Worm (Caenorhabditis elegans) whole organism, young adult: ENCODE results near the gene C15C8.7.
A peak's percentile ranks its signal among the peaks of the same experiment; 100 is the strongest.

ENCODE experiments used
- C06A6.2 ChIP-seq: fragments of 200-800 bp; sonication (Bioruptor generic); conservative IDR thresholded peaks from 2 replicates; pipeline ENCODE4 v1.3.6; 2022; ENCODE audit warnings: missing genetic modification characterization, missing compliant biosample characterization
- C17E4.6 ChIP-seq: fragments of 200-800 bp; sonication (Bioruptor generic); IDR thresholded peaks from 2 replicates; pipeline ENCODE4 v1.3.6; 2022; ENCODE audit warnings: missing genetic modification reagents, missing genetic modification characterization, missing compliant biosample characterization
- D2030.7 ChIP-seq: fragments of 200-800 bp; sonication (Bioruptor generic); IDR thresholded peaks from 2 replicates; pipeline ENCODE4 v1.3.6; 2022; ENCODE audit warnings: missing genetic modification reagents, missing genetic modification characterization, missing compliant biosample characterization
- F23B12.7 ChIP-seq: sonication (generic microtip); optimal IDR thresholded peaks from 2 replicates; lab custom pipeline; 2017; ENCODE audit warnings: missing genetic modification characterization, mild to moderate bottlenecking, missing compliant biosample characterization, antibody characterized with exemption, moderate library complexity; ENCODE audit not compliant: insufficient read depth
- F33H1.4 ChIP-seq: fragments of 200-800 bp; sonication (Bioruptor generic); IDR thresholded peaks from 2 replicates; pipeline ENCODE4 v1.3.6; 2022; ENCODE audit warnings: missing genetic modification reagents, missing genetic modification characterization, missing compliant biosample characterization
- F39B2.1 ChIP-seq: fragments of 200-800 bp; sonication (Bioruptor generic); IDR thresholded peaks from 2 replicates; pipeline ENCODE4 v1.3.6; 2022; ENCODE audit warnings: missing genetic modification reagents, missing genetic modification characterization, missing compliant biosample characterization
- F52B5.7 ChIP-seq: sonication (generic microtip); optimal IDR thresholded peaks from 2 replicates; lab custom pipeline; 2016; ENCODE audit warnings: mild to moderate bottlenecking, missing genetic modification characterization, missing compliant biosample characterization
- F57A8.1 ChIP-seq: fragments of 200-800 bp; sonication (Bioruptor generic); optimal IDR thresholded peaks from 2 replicates; lab custom pipeline; 2018; ENCODE audit warnings: mild to moderate bottlenecking, missing genetic modification characterization, moderate library complexity, missing compliant biosample characterization
- T26A5.8 ChIP-seq: sonication (generic microtip); optimal IDR thresholded peaks from 2 replicates; lab custom pipeline; 2016; ENCODE audit warnings: missing genetic modification characterization, missing compliant biosample characterization
- Y53G8AR.9 ChIP-seq: fragments of 200-800 bp; sonication (Bioruptor generic); conservative IDR thresholded peaks from 2 replicates; pipeline ENCODE4 v1.3.6; 2022; ENCODE audit warnings: missing genetic modification reagents, missing genetic modification characterization, missing compliant biosample characterization
- aptf-3 ChIP-seq: fragments of 200-800 bp; sonication (Bioruptor generic); IDR thresholded peaks from 2 replicates; pipeline ENCODE4 v1.3.6; 2022; ENCODE audit warnings: missing genetic modification characterization, missing compliant biosample characterization
- attf-3 ChIP-seq: fragments of 200-800 bp; sonication (Bioruptor generic); conservative IDR thresholded peaks from 2 replicates; pipeline ENCODE4 v1.3.6; 2022; ENCODE audit warnings: missing genetic modification reagents, missing genetic modification characterization, missing compliant biosample characterization
- ccch-3 ChIP-seq: fragments of 200-800 bp; sonication (Bioruptor generic); optimal IDR thresholded peaks from 2 replicates; lab custom pipeline; 2018; ENCODE audit warnings: mild to moderate bottlenecking, missing genetic modification characterization, missing compliant biosample characterization
- ceh-27 ChIP-seq: fragments of 200-800 bp; sonication (Bioruptor generic); optimal IDR thresholded peaks from 2 replicates; lab custom pipeline; 2018; ENCODE audit warnings: mild to moderate bottlenecking, missing genetic modification characterization, moderate library complexity, missing compliant biosample characterization
- ceh-91 ChIP-seq: fragments of 200-800 bp; sonication (Bioruptor generic); IDR thresholded peaks from 2 replicates; pipeline ENCODE4 v1.3.6; 2022; ENCODE audit warnings: missing genetic modification reagents, missing genetic modification characterization, missing compliant biosample characterization
- dox-1 ChIP-seq: fragments of 200-800 bp; sonication (Bioruptor generic); IDR thresholded peaks from 2 replicates; pipeline ENCODE4 v1.3.6; 2022; ENCODE audit warnings: missing genetic modification reagents, missing genetic modification characterization, missing compliant biosample characterization
- dpl-1 ChIP-seq: fragments of 150-350 bp; optimal IDR thresholded peaks from 2 replicates; lab custom pipeline; 2014; ENCODE audit warnings: missing biosample characterization, missing genetic modification reagents, missing genetic modification characterization
- efl-1 ChIP-seq: fragments of 150-350 bp; optimal IDR thresholded peaks from 2 replicates; lab custom pipeline; 2014; ENCODE audit warnings: missing biosample characterization, missing genetic modification reagents, missing genetic modification characterization
- egl-18 ChIP-seq: fragments of 200-800 bp; sonication (Bioruptor generic); IDR thresholded peaks from 2 replicates; pipeline ENCODE4 v1.3.6; 2022; ENCODE audit warnings: missing genetic modification reagents, missing genetic modification characterization, missing compliant biosample characterization
- ekl-4 ChIP-seq: fragments of 200-800 bp; sonication (Bioruptor generic); IDR thresholded peaks from 2 replicates; pipeline ENCODE4 v1.3.6; 2022; ENCODE audit warnings: missing genetic modification reagents, missing genetic modification characterization, missing compliant biosample characterization
- hmg-1.2 ChIP-seq: fragments of 200-800 bp; sonication (Bioruptor generic); IDR thresholded peaks from 2 replicates; pipeline ENCODE4 v1.3.6; 2022; ENCODE audit warnings: missing genetic modification reagents, missing genetic modification characterization, missing compliant biosample characterization
- lin-35 ChIP-seq, 3 experiments: fragments of 150-350 bp in 2 of 3; sonication (generic microtip) in 1 of 3; optimal IDR thresholded peaks; 2 replicates each; lab custom pipeline; 2014 to 2018; ENCODE audit warnings: missing biosample characterization in 3 of 3, missing genetic modification characterization in 3 of 3, missing genetic modification reagents in 3 of 3
- lsl-1 ChIP-seq: fragments of 200-800 bp; sonication (Bioruptor generic); optimal IDR thresholded peaks from 2 replicates; lab custom pipeline; 2018; ENCODE audit warnings: mild to moderate bottlenecking, missing genetic modification characterization, moderate library complexity, missing compliant biosample characterization
- lsy-27 ChIP-seq: sonication (generic microtip); optimal IDR thresholded peaks from 2 replicates; lab custom pipeline; 2017; ENCODE audit warnings: missing genetic modification characterization, mild to moderate bottlenecking, missing compliant biosample characterization, antibody characterized with exemption, missing genotype, borderline replicate concordance; ENCODE audit not compliant: insufficient read depth
- madf-10 ChIP-seq: sonication (generic microtip); optimal IDR thresholded peaks from 2 replicates; lab custom pipeline; 2016; ENCODE audit warnings: mild to moderate bottlenecking, missing genetic modification characterization, missing compliant biosample characterization
- madf-6 ChIP-seq: fragments of 200-800 bp; sonication (Bioruptor generic); IDR thresholded peaks from 2 replicates; pipeline ENCODE4 v1.3.6; 2022; ENCODE audit warnings: missing genetic modification reagents, missing genetic modification characterization, missing compliant biosample characterization
- madf-8 ChIP-seq: fragments of 200-800 bp; sonication (Bioruptor generic); conservative IDR thresholded peaks from 2 replicates; pipeline ENCODE4 v1.3.6; 2022; ENCODE audit warnings: missing genetic modification reagents, missing genetic modification characterization, missing compliant biosample characterization
- mcd-1 ChIP-seq: fragments of 200-800 bp; sonication (Bioruptor generic); IDR thresholded peaks from 2 replicates; pipeline ENCODE4 v1.3.6; 2022; ENCODE audit warnings: missing genetic modification reagents, missing genetic modification characterization, missing compliant biosample characterization
- nfya-2 ChIP-seq: fragments of 200-800 bp; sonication (Bioruptor generic); IDR thresholded peaks from 2 replicates; pipeline ENCODE4 v1.3.6; 2022; ENCODE audit warnings: missing genetic modification reagents, missing genetic modification characterization, missing compliant biosample characterization
- nhr-179 ChIP-seq: sonication (generic microtip); optimal IDR thresholded peaks from 2 replicates; lab custom pipeline; 2016; ENCODE audit warnings: mild to moderate bottlenecking, missing genetic modification characterization, missing compliant biosample characterization
- nhr-27 ChIP-seq: fragments of 200-800 bp; sonication (Bioruptor generic); optimal IDR thresholded peaks from 2 replicates; lab custom pipeline; 2018; ENCODE audit warnings: mild to moderate bottlenecking, missing genetic modification characterization, moderate library complexity, missing compliant biosample characterization
- nhr-80 ChIP-seq: sonication (generic microtip); optimal IDR thresholded peaks from 2 replicates; lab custom pipeline; 2016; ENCODE audit warnings: missing genetic modification characterization, missing compliant biosample characterization
- sea-2 ChIP-seq: fragments of 200-800 bp; sonication (Bioruptor generic); IDR thresholded peaks from 2 replicates; pipeline ENCODE4 v1.3.6; 2022; ENCODE audit warnings: missing genetic modification characterization, missing compliant biosample characterization
- snpc-1.3 ChIP-seq: sonication (generic microtip); optimal IDR thresholded peaks from 2 replicates; lab custom pipeline; 2017; ENCODE audit warnings: missing genetic modification characterization, mild to moderate bottlenecking, missing compliant biosample characterization, antibody characterized with exemption, moderate library complexity, missing genotype, missing genetic modification reagents; ENCODE audit not compliant: insufficient read depth
- snpc-3.4 ChIP-seq: sonication (generic microtip); optimal IDR thresholded peaks from 2 replicates; lab custom pipeline; 2017; ENCODE audit warnings: missing genetic modification characterization, mild to moderate bottlenecking, missing compliant biosample characterization, antibody characterized with exemption, moderate library complexity, missing genotype, missing genetic modification reagents
- somi-1 ChIP-seq: fragments of 200-800 bp; sonication (Bioruptor generic); optimal IDR thresholded peaks from 2 replicates; lab custom pipeline; 2018; ENCODE audit warnings: mild to moderate bottlenecking, missing genetic modification characterization, missing compliant biosample characterization
- unc-62 ChIP-seq: fragments of 150-350 bp; optimal IDR thresholded peaks from 2 replicates; lab custom pipeline; 2014; ENCODE audit warnings: missing biosample characterization, missing genetic modification reagents, missing genetic modification characterization
- xnd-1 ChIP-seq: sonication (generic microtip); optimal IDR thresholded peaks from 2 replicates; lab custom pipeline; 2016; ENCODE audit warnings: missing genotype, missing genetic modification reagents, missing genetic modification characterization, missing compliant biosample characterization

C15C8.7 gene

DNA sequence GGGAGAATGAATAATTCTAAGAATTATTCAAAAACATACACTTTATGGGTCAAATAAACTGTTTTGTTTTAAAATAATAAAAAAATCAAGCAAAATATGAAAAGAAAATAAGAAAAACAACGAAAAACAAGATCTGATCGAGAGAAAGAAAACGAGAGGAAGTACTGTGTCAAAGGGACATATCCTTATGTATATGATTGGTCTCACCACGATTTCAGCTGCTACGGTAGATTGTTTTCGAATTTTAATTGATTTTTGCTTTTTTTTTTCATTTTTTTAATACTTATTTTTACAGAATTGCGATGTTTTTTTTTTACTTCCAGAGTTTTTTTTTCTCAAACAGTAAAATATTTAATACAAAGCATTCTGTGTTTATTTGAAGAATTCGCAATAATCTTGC is 48.1 kb downstream of the C15C8.7 start:
- no peak for TF ChIP-seq nfya-2 (GFP tag; lab: Robert Waterston, UW)
- TF ChIP-seq ceh-91 (GFP tag; lab: Robert Waterston, UW) = peak; percentile 35; the same call in 1 of the 2 replicates
- TF ChIP-seq lin-35 (GFP tag; optimal IDR thresholded peaks at IDR 0.05; lab: Kevin White, UChicago) = no peak
- peak; percentile 87 for TF ChIP-seq madf-6 (GFP tag; lab: Robert Waterston, UW)
- no peak for TF ChIP-seq nhr-179 (tag; lab: Kevin White, UChicago)
- peak; percentile 0 for TF ChIP-seq snpc-3.4 (tag; lab: Kevin White, UChicago)
- TF ChIP-seq madf-8 = peak; percentile 63
- peak; percentile 93 for TF ChIP-seq lsl-1
- TF ChIP-seq aptf-3 (GFP tag; lab: Robert Waterston, UW) = no peak
- no peak for TF ChIP-seq Y53G8AR.9 (GFP tag; lab: Robert Waterston, UW)
- no peak for TF ChIP-seq madf-10 (tag; lab: Kevin White, UChicago)
- TF ChIP-seq T26A5.8 (tag; lab: Kevin White, UChicago) = no peak
- no peak for TF ChIP-seq C06A6.2 (GFP tag; lab: Robert Waterston, UW)
- TF ChIP-seq dpl-1 (GFP tag; lab: Kevin White, UChicago) = no peak
- TF ChIP-seq F33H1.4 (GFP tag; lab: Robert Waterston, UW) = peak; percentile 91
- TF ChIP-seq ccch-3 (GFP tag; lab: Kevin White, UChicago) = no peak
- peak; percentile 40; the same call in 1 of the 2 replicates for TF ChIP-seq dox-1 (GFP tag; lab: Robert Waterston, UW)
- no peak for TF ChIP-seq C17E4.6 (GFP tag; lab: Robert Waterston, UW)
- TF ChIP-seq nhr-27 (tag; lab: Kevin White, UChicago) = no peak
- TF ChIP-seq F39B2.1 = no peak
- no peak for TF ChIP-seq nhr-80 (tag; lab: Kevin White, UChicago)
- TF ChIP-seq egl-18 (GFP tag; lab: Robert Waterston, UW) = no peak
- TF ChIP-seq mcd-1 = no peak
- TF ChIP-seq D2030.7 = peak; percentile 70
- TF ChIP-seq hmg-1.2 (GFP tag; lab: Robert Waterston, UW) = no peak
- TF ChIP-seq xnd-1 = peak; percentile 75
- TF ChIP-seq lsy-27 (tag; lab: Kevin White, UChicago) = no peak
- no peak for TF ChIP-seq F52B5.7 (tag; lab: Kevin White, UChicago)
- TF ChIP-seq snpc-1.3 (tag; lab: Kevin White, UChicago) = peak; percentile 18
- TF ChIP-seq, all 124 proteins: peak for 10

DNA sequence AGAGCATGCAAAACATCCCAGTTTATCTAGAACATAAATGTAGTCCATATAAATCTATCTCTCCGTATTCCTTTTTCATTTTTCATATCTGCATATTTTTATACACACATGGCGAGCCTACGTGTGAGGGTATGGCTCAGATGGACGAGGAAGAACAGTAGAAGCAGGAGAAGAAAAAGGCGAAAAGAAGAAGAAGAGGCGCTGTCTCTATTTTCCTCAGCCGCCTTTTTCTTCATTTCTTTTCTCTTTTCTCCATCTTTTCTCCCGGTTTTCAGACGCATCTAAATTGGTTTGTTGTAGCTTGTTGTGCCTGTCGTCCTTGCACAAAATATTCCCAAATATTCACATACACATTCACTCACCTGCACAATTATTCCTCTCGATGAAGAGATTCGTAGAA is 48.9 kb downstream of the C15C8.7 start, which contains the start of gene K10C8.4:
K10C8.4 (plus strand) TSS at position 301 of the 400 bp plus-strand sequence.
- TF ChIP-seq F23B12.7 (tag; lab: Kevin White, UChicago) (no peak), attf-3 (GFP tag; lab: Robert Waterston, UW) (no peak), dpl-1 (GFP tag; lab: Kevin White, UChicago) (no peak), ccch-3 (GFP tag; lab: Kevin White, UChicago) (no peak), ekl-4 (GFP tag; lab: Robert Waterston, UW) (no peak), hmg-1.2 (GFP tag; lab: Robert Waterston, UW) (no peak), C06A6.2 (GFP tag; lab: Robert Waterston, UW) (no peak), F57A8.1 (no peak), somi-1 (GFP tag; lab: Kevin White, UChicago) (no peak), unc-62 (no peak), efl-1 (no peak), lsy-27 (tag; lab: Kevin White, UChicago) (no peak), ceh-27 (GFP tag; lab: Kevin White, UChicago) (no peak), lsl-1 (no peak), sea-2 (GFP tag; lab: Robert Waterston, UW) (no peak)
